Fruit fly (Drosophila melanogaster): ENCODE results near the gene CG16711.

The CG16711 gene

dm6 chr3L:9696650-9697526, 7.2 kb upstream of the CG16711 start, which contains the start of gene Prps (continued):
- TF ChIP-seq hkb (optimal IDR thresholded peaks at IDR 0.05) (no peak), hkb (GFP tag; IDR thresholded peaks at IDR 0.05) (peak; percentile 85), ro (GFP tag; IDR thresholded peaks at IDR 0.05) (peak; percentile 50; the same call in 1 of the 2 replicates), jing (GFP tag; optimal IDR thresholded peaks at IDR 0.05) (peak; percentile 36), vnd (GFP tag; IDR thresholded peaks at IDR 0.05; ENCODE audit: partially characterized antibody) (no peak), ken (GFP tag; IDR thresholded peaks at IDR 0.05) (peak; percentile 83), Med (GFP tag) (peak; percentile 97), Scr (GFP tag; IDR thresholded peaks at IDR 0.05; ENCODE audit: partially characterized antibody) (no peak), pfk (GFP tag; optimal IDR thresholded peaks at IDR 0.05) (no peak), da (GFP tag; optimal IDR thresholded peaks at IDR 0.05) (peak; percentile 46), CG5180 (GFP tag; optimal IDR thresholded peaks at IDR 0.05) (peak; percentile 25), Opbp (GFP tag; IDR thresholded peaks at IDR 0.05; ENCODE audit: partially characterized antibody) (no peak), tll (GFP tag; optimal IDR thresholded peaks at IDR 0.05) (no peak), row (GFP tag; IDR thresholded peaks at IDR 0.05) (peak; percentile 98), CG10209 (GFP tag; optimal IDR thresholded peaks at IDR 0.05) (peak; percentile 8), CG18599 (GFP tag; optimal IDR thresholded peaks at IDR 0.05) (peak; percentile 89), CG12104 (GFP tag; optimal IDR thresholded peaks at IDR 0.05) (peak; percentile 67), Nf-YB (GFP tag; optimal IDR thresholded peaks at IDR 0.05) (peak; percentile 7), Trl (optimal IDR thresholded peaks at IDR 0.05) (peak; percentile 76 to 97), Trl (GFP tag; optimal IDR thresholded peaks at IDR 0.05) (peak; percentile 85), tgo (GFP tag; IDR thresholded peaks at IDR 0.05) (peak; percentile 80), slou (GFP tag; optimal IDR thresholded peaks at IDR 0.05) (peak; percentile 8), Atf-2 (GFP tag; optimal IDR thresholded peaks at IDR 0.05) (peak; percentile 67), Ptx1 (GFP tag; IDR thresholded peaks at IDR 0.05) (peak; percentile 76), Mes4 (GFP tag; optimal IDR thresholded peaks at IDR 0.05) (peak; percentile 74), CrebB (tag; optimal IDR thresholded peaks at IDR 0.05) (peak; percentile 84), CG1233 (GFP tag; optimal IDR thresholded peaks at IDR 0.05) (peak; percentile 63), Bteb2 (GFP tag; optimal IDR thresholded peaks at IDR 0.05) (peak; percentile 63), CG11723 (GFP tag; optimal IDR thresholded peaks at IDR 0.05) (peak; percentile 42), otp (GFP tag; IDR thresholded peaks at IDR 0.05) (peak; percentile 72; the same call in 2 of the 3 replicates), lmd (GFP tag; IDR thresholded peaks at IDR 0.05) (peak; percentile 80), ham (GFP tag; IDR thresholded peaks at IDR 0.05) (peak; percentile 18; the same call in 1 of the 2 replicates), pnt (GFP tag; optimal IDR thresholded peaks at IDR 0.05) (peak; percentile 74), kay (GFP tag; optimal IDR thresholded peaks at IDR 0.05) (peak; percentile 75), Rfx (GFP tag; IDR thresholded peaks at IDR 0.05) (peak; percentile 91), Adf1 (GFP tag; IDR thresholded peaks at IDR 0.05) (peak; percentile 52; the same call in 1 of the 2 replicates), CG8388 (GFP tag; optimal IDR thresholded peaks at IDR 0.05) (peak; percentile 73), exex (tag; optimal IDR thresholded peaks at IDR 0.05) (peak; percentile 60), cad (GFP tag; optimal IDR thresholded peaks at IDR 0.05) (no peak), pum (GFP tag; optimal IDR thresholded peaks at IDR 0.05) (peak; percentile 72), tio (GFP tag; optimal IDR thresholded peaks at IDR 0.05) (no peak), corto (GFP tag; optimal IDR thresholded peaks at IDR 0.05) (peak; percentile 53), Dp (GFP tag; optimal IDR thresholded peaks at IDR 0.05) (no peak), sens-2 (GFP tag; IDR thresholded peaks at IDR 0.05) (peak; percentile 58), onecut (GFP tag; IDR thresholded peaks at IDR 0.05) (peak; percentile 79), CG11504 (tag; optimal IDR thresholded peaks at IDR 0.05) (peak; percentile 78), oc (tag; optimal IDR thresholded peaks at IDR 0.05) (no peak), Xbp1 (GFP tag; optimal IDR thresholded peaks at IDR 0.05) (peak; percentile 72), CG10431 (GFP tag; optimal IDR thresholded peaks at IDR 0.05) (no peak)

Measured in whole organism, embryonic.